Worm (Caenorhabditis elegans) whole organism, L4/young adult: ENCODE measurements around the gene F49C5.10.

Experiments
- W03F9.2 ChIP-seq: fragments of 150-350 bp; optimal IDR thresholded peaks from 2 replicates; lab custom pipeline; 2014; ENCODE audit warnings: missing biosample characterization, missing genetic modification characterization
- him-1 ChIP-seq: sonication (generic microtip); optimal IDR thresholded peaks from 2 replicates; lab custom pipeline; 2016; ENCODE audit warnings: missing genotype, missing genetic modification reagents, missing genetic modification characterization, missing compliant biosample characterization

- TF ChIP-seq him-1 (tag; lab: Kevin White, UChicago): no peak
- TF ChIP-seq W03F9.2 (tag; lab: Kevin White, UChicago): no peak
Measured at ce11 chrII:12496981-12497380, 49.6 kb upstream of the F49C5.10 start, which contains the start of gene T21B4.3.
